Fruit fly (Drosophila melanogaster) whole organism, prepupa: ENCODE results near the gene Cyp4ac2.

Experiments
- CG10631 ChIP-seq: fragments of 200-800 bp; sonication (Bioruptor generic); optimal IDR thresholded peaks from 2 replicates; lab custom pipeline; 2016; ENCODE audit warnings: missing biosample characterization, missing genetic modification characterization
- CG10669 ChIP-seq: fragments of 200-800 bp; sonication (Bioruptor generic); optimal IDR thresholded peaks from 3 replicates; lab custom pipeline; 2018; ENCODE audit warnings: missing biosample characterization, mild to moderate bottlenecking, missing genetic modification characterization, moderate library complexity
- CG11294 ChIP-seq: fragments of 200-800 bp; sonication (Bioruptor generic); IDR thresholded peaks from 2 replicates; pipeline ENCODE4 v1.3.6; 2022; ENCODE audit warnings: missing biosample characterization, missing genetic modification characterization
- CG11762 ChIP-seq: fragments of 200-800 bp; sonication (Bioruptor generic); optimal IDR thresholded peaks from 3 replicates; lab custom pipeline; 2016; ENCODE audit warnings: missing biosample characterization, missing genetic modification characterization; ENCODE audit not compliant: insufficient read depth
- CG11902 ChIP-seq: fragments of 200-800 bp; sonication (Bioruptor generic); optimal IDR thresholded peaks from 3 replicates; lab custom pipeline; 2016; ENCODE audit warnings: missing biosample characterization, missing genetic modification characterization
- CG15336 ChIP-seq: fragments of 200-800 bp; sonication (Bioruptor generic); IDR thresholded peaks from 2 replicates; pipeline ENCODE4 v1.3.6; 2022; ENCODE audit warnings: missing biosample characterization, missing genetic modification characterization
- CG16779 ChIP-seq: fragments of 200-800 bp; sonication (Bioruptor generic); optimal IDR thresholded peaks from 3 replicates; lab custom pipeline; 2017; ENCODE audit warnings: missing biosample characterization, mild to moderate bottlenecking, missing genetic modification characterization
- CG31627 ChIP-seq: fragments of 200-800 bp; sonication (Bioruptor generic); optimal IDR thresholded peaks from 3 replicates; lab custom pipeline; 2016; ENCODE audit warnings: missing biosample characterization, missing genetic modification characterization
- CG32006 ChIP-seq: fragments of 200-800 bp; sonication (Bioruptor generic); optimal IDR thresholded peaks from 3 replicates; lab custom pipeline; 2017; ENCODE audit warnings: missing biosample characterization, mild to moderate bottlenecking, missing genetic modification characterization
- CG34406 ChIP-seq: fragments of 200-800 bp; sonication (Bioruptor generic); optimal IDR thresholded peaks from 3 replicates; lab custom pipeline; 2016; ENCODE audit warnings: missing biosample characterization, missing genetic modification characterization
- CG3919 ChIP-seq: fragments of 200-800 bp; sonication (Bioruptor generic); optimal IDR thresholded peaks from 3 replicates; lab custom pipeline; 2016; ENCODE audit warnings: missing biosample characterization, missing genetic modification characterization
- CG6163 ChIP-seq: fragments of 200-800 bp; sonication (Bioruptor generic); IDR thresholded peaks from 3 replicates; pipeline ENCODE4 v1.3.6; 2022; ENCODE audit warnings: missing biosample characterization, missing genetic modification characterization
- CG6792 ChIP-seq: fragments of 200-800 bp; sonication (Bioruptor generic); optimal IDR thresholded peaks from 3 replicates; lab custom pipeline; 2016; ENCODE audit warnings: missing biosample characterization, missing genetic modification characterization
- CG6808 ChIP-seq: fragments of 200-800 bp; sonication (Bioruptor generic); optimal IDR thresholded peaks from 3 replicates; lab custom pipeline; 2017; ENCODE audit warnings: missing biosample characterization, missing genetic modification characterization, mild to moderate bottlenecking, moderate library complexity, missing genetic modification reagents
- CG7368 ChIP-seq: fragments of 200-800 bp; sonication (Bioruptor generic); optimal IDR thresholded peaks from 3 replicates; lab custom pipeline; 2016; ENCODE audit warnings: missing biosample characterization, missing genetic modification characterization
- CG8632 ChIP-seq: fragments of 200-800 bp; sonication (Bioruptor generic); optimal IDR thresholded peaks from 3 replicates; lab custom pipeline; 2016; ENCODE audit warnings: missing biosample characterization, missing genetic modification characterization
- CG9139 ChIP-seq: fragments of 200-800 bp; sonication (Bioruptor generic); optimal IDR thresholded peaks from 3 replicates; lab custom pipeline; 2017; ENCODE audit warnings: missing biosample characterization, mild to moderate bottlenecking, missing genetic modification characterization
- Eip75B ChIP-seq: fragments of 200-800 bp; sonication (Bioruptor generic); optimal IDR thresholded peaks from 3 replicates; lab custom pipeline; 2016; ENCODE audit warnings: missing biosample characterization, missing genetic modification characterization
- Eip78C ChIP-seq: fragments of 200-800 bp; sonication (Bioruptor generic); peaks from one replicate; lab custom pipeline; 2016; ENCODE audit warnings: missing biosample characterization, missing genetic modification characterization
- Eip93F ChIP-seq: fragments of 200-800 bp; sonication (Bioruptor generic); optimal IDR thresholded peaks from 2 replicates; lab custom pipeline; 2016; ENCODE audit warnings: missing biosample characterization, mild to moderate bottlenecking, missing genetic modification characterization
- Ets21C ChIP-seq: fragments of 200-800 bp; sonication (Bioruptor generic); optimal IDR thresholded peaks from 3 replicates; lab custom pipeline; 2016; ENCODE audit warnings: missing biosample characterization, missing genetic modification characterization
- Ets96B ChIP-seq: fragments of 200-800 bp; optimal IDR thresholded peaks from 2 replicates; lab custom pipeline; 2019; ENCODE audit warnings: missing biosample characterization, mild to moderate bottlenecking, missing genetic modification characterization, moderate library complexity
- Gug ChIP-seq: fragments of 200-800 bp; sonication (Bioruptor generic); IDR thresholded peaks from 2 replicates; pipeline ENCODE4 v1.3.6; 2022; ENCODE audit warnings: missing biosample characterization, missing genetic modification characterization
- Hr38 ChIP-seq: sonication (Bioruptor generic); optimal IDR thresholded peaks from 2 replicates; lab custom pipeline; 2016; ENCODE audit warnings: missing biosample characterization, missing genetic modification characterization
- Hr39 ChIP-seq: fragments of 200-800 bp; sonication (Bioruptor generic); optimal IDR thresholded peaks from 2 replicates; lab custom pipeline; 2016; ENCODE audit warnings: missing biosample characterization, missing genetic modification characterization
- Lpt ChIP-seq: fragments of 200-800 bp; sonication (Bioruptor generic); optimal IDR thresholded peaks from 3 replicates; lab custom pipeline; 2016; ENCODE audit warnings: missing biosample characterization, missing genetic modification characterization
- Met ChIP-seq: fragments of 200-800 bp; sonication (Bioruptor generic); optimal IDR thresholded peaks from 3 replicates; lab custom pipeline; 2016; ENCODE audit warnings: missing biosample characterization, missing genetic modification characterization
- OdsH ChIP-seq: fragments of 200-800 bp; sonication (Bioruptor generic); optimal IDR thresholded peaks from 3 replicates; lab custom pipeline; 2016; ENCODE audit warnings: missing biosample characterization, missing genetic modification characterization
- Smox ChIP-seq: fragments of 200-800 bp; sonication (Bioruptor generic); optimal IDR thresholded peaks from 3 replicates; lab custom pipeline; 2016; ENCODE audit warnings: missing biosample characterization, missing genetic modification characterization
- Sox102F ChIP-seq: fragments of 200-800 bp; sonication (Bioruptor generic); optimal IDR thresholded peaks from 2 replicates; lab custom pipeline; 2016; ENCODE audit warnings: missing biosample characterization, mild to moderate bottlenecking, missing genetic modification characterization
- Sox14 ChIP-seq: fragments of 200-800 bp; sonication (Bioruptor generic); optimal IDR thresholded peaks from 3 replicates; lab custom pipeline; 2016; ENCODE audit warnings: missing biosample characterization, missing genetic modification characterization
- Sox15 ChIP-seq: fragments of 200-800 bp; sonication (Bioruptor generic); optimal IDR thresholded peaks from 3 replicates; lab custom pipeline; 2016; ENCODE audit warnings: missing biosample characterization, missing genetic modification characterization
- achi ChIP-seq: fragments of 200-800 bp; sonication (Bioruptor generic); optimal IDR thresholded peaks from 3 replicates; lab custom pipeline; 2016; ENCODE audit warnings: missing biosample characterization, missing genetic modification characterization
- acj6 ChIP-seq: fragments of 200-800 bp; sonication (Bioruptor generic); optimal IDR thresholded peaks from 3 replicates; lab custom pipeline; 2016; ENCODE audit warnings: missing biosample characterization, missing genetic modification characterization
- cyc ChIP-seq: fragments of 200-800 bp; sonication (Bioruptor generic); optimal IDR thresholded peaks from 3 replicates; lab custom pipeline; 2016; ENCODE audit warnings: missing biosample characterization, missing genetic modification characterization
- dsx ChIP-seq: fragments of 200-800 bp; optimal IDR thresholded peaks from 3 replicates; lab custom pipeline; 2019; ENCODE audit warnings: missing biosample characterization, mild to moderate bottlenecking, missing genetic modification characterization, moderate library complexity; ENCODE audit not compliant: poor library complexity, severe bottlenecking
- eg ChIP-seq: fragments of 200-800 bp; sonication (Bioruptor generic); IDR thresholded peaks from 3 replicates; pipeline ENCODE4 v1.3.6; 2022; ENCODE audit warnings: missing biosample characterization, missing genetic modification characterization
- esn ChIP-seq: fragments of 200-800 bp; sonication (Bioruptor generic); optimal IDR thresholded peaks from 2 replicates; lab custom pipeline; 2016; ENCODE audit warnings: missing biosample characterization, mild to moderate bottlenecking, missing genetic modification characterization, moderate library complexity
- fd59A ChIP-seq: fragments of 200-800 bp; sonication (Bioruptor generic); optimal IDR thresholded peaks from 2 replicates; lab custom pipeline; 2017; ENCODE audit warnings: missing biosample characterization, mild to moderate bottlenecking, missing genetic modification characterization, missing genetic modification reagents
- fd85E ChIP-seq: fragments of 200-800 bp; sonication (Bioruptor generic); optimal IDR thresholded peaks from 3 replicates; lab custom pipeline; 2016; ENCODE audit warnings: missing biosample characterization, missing genetic modification characterization
- lz ChIP-seq: fragments of 200-800 bp; sonication (Bioruptor generic); optimal IDR thresholded peaks from 3 replicates; lab custom pipeline; 2016; ENCODE audit warnings: missing biosample characterization, missing genetic modification characterization
- net ChIP-seq: fragments of 200-800 bp; sonication (Bioruptor generic); optimal IDR thresholded peaks from 3 replicates; lab custom pipeline; 2016; ENCODE audit warnings: missing biosample characterization, missing genetic modification characterization
- salr ChIP-seq, 2 experiments: fragments of 200-800 bp; sonication (Bioruptor generic); optimal IDR thresholded peaks; 3 replicates each; lab custom pipeline; 2016 to 2018; ENCODE audit warnings: missing biosample characterization in 2 of 2, missing genetic modification characterization in 2 of 2, mild to moderate bottlenecking in 1 of 2
- spab ChIP-seq: fragments of 200-800 bp; sonication (Bioruptor generic); optimal IDR thresholded peaks from 2 replicates; lab custom pipeline; 2017; ENCODE audit warnings: missing biosample characterization, mild to moderate bottlenecking, missing genetic modification characterization, missing genetic modification reagents
- svp ChIP-seq: fragments of 200-800 bp; sonication (Bioruptor generic); peaks from one replicate; lab custom pipeline; 2016; ENCODE audit warnings: missing biosample characterization, missing genetic modification characterization
- topi ChIP-seq: fragments of 200-800 bp; sonication (Bioruptor generic); optimal IDR thresholded peaks from 3 replicates; lab custom pipeline; 2016; ENCODE audit warnings: missing biosample characterization, missing genetic modification characterization
- vri ChIP-seq: fragments of 200-800 bp; sonication (Bioruptor generic); optimal IDR thresholded peaks from 3 replicates; lab custom pipeline; 2016; ENCODE audit warnings: missing biosample characterization, mild to moderate bottlenecking, missing genetic modification characterization

Cyp4ac2 gene

dm6 chr2L:5229735-5230347, 36.4 kb upstream of the Cyp4ac2 start:
- TF ChIP-seq net (GFP tag; lab: Kevin White, UChicago) (no peak), CG15336 (GFP tag; lab: Robert Waterston, UW) (0 out of 2 replicates have a peak, but pooled peaks have one; percentile 7), vri (GFP tag; lab: Kevin White, UChicago) (peak; percentile 44), svp (GFP tag; lab: Kevin White, UChicago) (peak; percentile 67), CG7368 (GFP tag; lab: Kevin White, UChicago) (no peak), Hr38 (no peak)

- no peak for TF ChIP-seq Gug (GFP tag; lab: Robert Waterston, UW)
Measured at dm6 chr2L:5230772-5231171, 35.4 kb upstream of the Cyp4ac2 start.

dm6 chr2L:5231437-5231836, 34.8 kb upstream of the Cyp4ac2 start:
- TF ChIP-seq Eip78C (GFP tag; lab: Kevin White, UChicago), result peak; percentile 83
- TF ChIP-seq lz, result peak; percentile 48
- no peak for TF ChIP-seq Lpt (GFP tag; lab: Kevin White, UChicago)
- peak; percentile 38 for TF ChIP-seq CG34406 (GFP tag; lab: Kevin White, UChicago)
- TF ChIP-seq CG6792 (GFP tag; lab: Kevin White, UChicago), result peak; percentile 36
- no peak for TF ChIP-seq CG11902 (GFP tag; lab: Kevin White, UChicago)
- TF ChIP-seq Smox, result peak; percentile 59
- no peak for TF ChIP-seq CG6808 (GFP tag; lab: Kevin White, UChicago)
- TF ChIP-seq Eip75B (GFP tag; lab: Kevin White, UChicago), result peak; percentile 19
- TF ChIP-seq CG11762 (GFP tag; lab: Kevin White, UChicago), result no peak
- TF ChIP-seq fd59A (GFP tag; lab: Kevin White, UChicago), result no peak
- peak; percentile 75 for TF ChIP-seq svp (GFP tag; lab: Kevin White, UChicago)
- peak; percentile 12 for TF ChIP-seq OdsH
- TF ChIP-seq Ets96B (tag; lab: Kevin White, UChicago), result no peak
- TF ChIP-seq CG16779, result no peak
- peak; percentile 3 for TF ChIP-seq CG32006 (GFP tag; lab: Kevin White, UChicago)
- peak; percentile 11 for TF ChIP-seq CG3919 (GFP tag; lab: Kevin White, UChicago)
- no peak for TF ChIP-seq Sox15 (GFP tag; lab: Kevin White, UChicago)
- no peak for TF ChIP-seq CG11294 (GFP tag; lab: Robert Waterston, UW)
- no peak for TF ChIP-seq dsx (GFP tag; lab: Kevin White, UChicago)
- peak; percentile 21 for TF ChIP-seq Sox14
- no peak for TF ChIP-seq spab (GFP tag; lab: Kevin White, UChicago)
- no peak for TF ChIP-seq Eip93F (GFP tag; lab: Kevin White, UChicago)
- no peak for TF ChIP-seq fd85E
- peak; percentile 42 for TF ChIP-seq acj6
- peak; percentile 50 for TF ChIP-seq cyc (GFP tag; lab: Kevin White, UChicago)
- TF ChIP-seq CG10669 (GFP tag; lab: Kevin White, UChicago), result peak; percentile 16
- TF ChIP-seq Sox102F (GFP tag; lab: Kevin White, UChicago), result peak; percentile 75
- TF ChIP-seq eg (GFP tag; lab: Robert Waterston, UW), result 0 out of 3 replicates have a peak, but pooled peaks have one; percentile 25
- peak; percentile 66 for TF ChIP-seq topi
- peak; percentile 28 for TF ChIP-seq Ets21C (GFP tag; lab: Kevin White, UChicago)
- no peak for TF ChIP-seq CG9139 (GFP tag; lab: Kevin White, UChicago)
- peak; percentile 54 for TF ChIP-seq Met (GFP tag; lab: Kevin White, UChicago)
- TF ChIP-seq CG31627 (GFP tag; lab: Kevin White, UChicago), result peak; percentile 51
- no peak for TF ChIP-seq salr (GFP tag; optimal IDR thresholded peaks at IDR 0.05; lab: Kevin White, UChicago)
- peak; percentile 37 for TF ChIP-seq CG8632 (GFP tag; lab: Kevin White, UChicago)
- TF ChIP-seq achi (GFP tag; lab: Kevin White, UChicago), result peak; percentile 25
- TF ChIP-seq CG10631 (GFP tag; lab: Kevin White, UChicago), result peak; percentile 36
- 0 out of 2 replicates have a peak, but pooled peaks have one; percentile 19 for TF ChIP-seq CG15336 (GFP tag; lab: Robert Waterston, UW)
- TF ChIP-seq esn, result peak; percentile 64
- peak; percentile 19 for TF ChIP-seq net (GFP tag; lab: Kevin White, UChicago)
- TF ChIP-seq vri (GFP tag; lab: Kevin White, UChicago), result peak; percentile 49
- 0 out of 3 replicates have a peak, but pooled peaks have one; percentile 31 for TF ChIP-seq CG6163 (GFP tag; lab: Robert Waterston, UW)
- peak; percentile 62 for TF ChIP-seq Hr39 (GFP tag; lab: Kevin White, UChicago)
